Fruit fly (Drosophila melanogaster): Measurements from ENCODE around the gene CG12204.

Gene CG12204

DNA sequence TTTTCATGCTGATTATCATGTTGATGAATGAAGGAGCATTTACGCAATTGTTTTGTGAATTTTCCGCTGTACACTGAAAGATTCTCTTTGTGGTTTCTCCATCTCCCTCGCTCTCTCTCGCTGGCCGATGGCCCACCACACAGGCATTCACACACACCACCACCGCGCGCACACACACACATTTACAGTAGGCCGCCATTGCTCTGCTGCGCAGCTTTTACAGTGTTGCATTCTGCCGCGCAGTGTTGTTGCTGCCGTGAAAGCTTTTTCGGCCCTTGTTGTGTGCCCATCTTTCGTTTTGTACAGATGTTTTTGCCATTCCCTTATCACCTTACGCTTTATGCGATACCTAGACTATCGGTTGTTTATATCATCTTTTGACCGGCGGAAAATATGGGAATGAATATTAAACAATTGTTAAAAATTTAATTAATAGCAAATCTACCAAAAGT lies 2.6 kb upstream of the CG12204 start:
- no peak for TF ChIP-seq brk (GFP tag; optimal IDR thresholded peaks at IDR 0.05)
- peak; percentile 7 for TF ChIP-seq fru (GFP tag; optimal IDR thresholded peaks at IDR 0.05)
- no peak for TF ChIP-seq Rel (GFP tag; optimal IDR thresholded peaks at IDR 0.05)
- peak; percentile 67 for TF ChIP-seq Rel (tag; optimal IDR thresholded peaks at IDR 0.05)
- no peak for TF ChIP-seq sage (GFP tag; optimal IDR thresholded peaks at IDR 0.05)
- TF ChIP-seq Myc (optimal IDR thresholded peaks at IDR 0.05): no peak
- TF ChIP-seq Hr78 (GFP tag; optimal IDR thresholded peaks at IDR 0.05): no peak
- TF ChIP-seq h (GFP tag; optimal IDR thresholded peaks at IDR 0.05): peak; percentile 76
- TF ChIP-seq Hnf4 (GFP tag; optimal IDR thresholded peaks at IDR 0.05): peak; percentile 72
- no peak for TF ChIP-seq jim (GFP tag; optimal IDR thresholded peaks at IDR 0.05)
- TF ChIP-seq dsf (GFP tag; optimal IDR thresholded peaks at IDR 0.05; ENCODE audit: borderline replicate concordance): no peak
- peak in 1 of 2 experiments; percentile 52 for TF ChIP-seq dl (GFP tag; optimal IDR thresholded peaks at IDR 0.05; ENCODE audit: insufficient read depth in 1 of 2, partially characterized antibody in 2 of 2)
- peak; percentile 93 for TF ChIP-seq psq (GFP tag; optimal IDR thresholded peaks at IDR 0.05)
- TF ChIP-seq Abd-B (GFP tag; optimal IDR thresholded peaks at IDR 0.05): no peak
- peak; percentile 24 for TF ChIP-seq CG32264 (GFP tag; optimal IDR thresholded peaks at IDR 0.05)
- TF ChIP-seq lola (GFP tag; optimal IDR thresholded peaks at IDR 0.05): no peak
- no peak for TF ChIP-seq Dfd (GFP tag; optimal IDR thresholded peaks at IDR 0.05)
- peak; percentile 55 for TF ChIP-seq N (GFP tag; optimal IDR thresholded peaks at IDR 0.05)
- TF ChIP-seq tai (GFP tag; optimal IDR thresholded peaks at IDR 0.05): no peak
- TF ChIP-seq Sp1 (GFP tag; optimal IDR thresholded peaks at IDR 0.05): peak; percentile 26
- TF ChIP-seq sv (GFP tag; optimal IDR thresholded peaks at IDR 0.05): no peak
- TF ChIP-seq rgr (GFP tag; optimal IDR thresholded peaks at IDR 0.05): peak; percentile 55
- no peak for TF ChIP-seq ey (GFP tag; optimal IDR thresholded peaks at IDR 0.05)
- TF ChIP-seq CG9705 (GFP tag; optimal IDR thresholded peaks at IDR 0.05): peak; percentile 9
- TF ChIP-seq Jra (GFP tag; optimal IDR thresholded peaks at IDR 0.05): peak; percentile 16
- no peak for TF ChIP-seq CrebA (GFP tag; optimal IDR thresholded peaks at IDR 0.05; ENCODE audit: borderline replicate concordance)
- TF ChIP-seq Hr83 (GFP tag; optimal IDR thresholded peaks at IDR 0.05; ENCODE audit: poor library complexity, severe bottlenecking): peak; percentile 79
- TF ChIP-seq pan (optimal IDR thresholded peaks at IDR 0.05): no peak
- TF ChIP-seq foxo (GFP tag; optimal IDR thresholded peaks at IDR 0.05): peak in 1 of 2 experiments; percentile 45
- no peak for TF ChIP-seq usp (GFP tag; optimal IDR thresholded peaks at IDR 0.05)
- TF ChIP-seq Mio (GFP tag; optimal IDR thresholded peaks at IDR 0.05): no peak
- peak; percentile 19 for TF ChIP-seq HLH106 (tag; optimal IDR thresholded peaks at IDR 0.05)
- TF ChIP-seq Vsx2 (GFP tag; optimal IDR thresholded peaks at IDR 0.05; ENCODE audit: partially characterized antibody): no peak
- TF ChIP-seq Dif (GFP tag; optimal IDR thresholded peaks at IDR 0.05; ENCODE audit: partially characterized antibody): peak; percentile 51
- peak; percentile 7 for TF ChIP-seq OdsH (GFP tag; optimal IDR thresholded peaks at IDR 0.05)
- TF ChIP-seq woc (GFP tag; optimal IDR thresholded peaks at IDR 0.05): peak; percentile 46
- TF ChIP-seq dmrt93B (GFP tag; optimal IDR thresholded peaks at IDR 0.05): peak; percentile 10
- peak; percentile 58 for TF ChIP-seq br (GFP tag; optimal IDR thresholded peaks at IDR 0.05)
- no peak for TF ChIP-seq GATAd (GFP tag; optimal IDR thresholded peaks at IDR 0.05)

DNA sequence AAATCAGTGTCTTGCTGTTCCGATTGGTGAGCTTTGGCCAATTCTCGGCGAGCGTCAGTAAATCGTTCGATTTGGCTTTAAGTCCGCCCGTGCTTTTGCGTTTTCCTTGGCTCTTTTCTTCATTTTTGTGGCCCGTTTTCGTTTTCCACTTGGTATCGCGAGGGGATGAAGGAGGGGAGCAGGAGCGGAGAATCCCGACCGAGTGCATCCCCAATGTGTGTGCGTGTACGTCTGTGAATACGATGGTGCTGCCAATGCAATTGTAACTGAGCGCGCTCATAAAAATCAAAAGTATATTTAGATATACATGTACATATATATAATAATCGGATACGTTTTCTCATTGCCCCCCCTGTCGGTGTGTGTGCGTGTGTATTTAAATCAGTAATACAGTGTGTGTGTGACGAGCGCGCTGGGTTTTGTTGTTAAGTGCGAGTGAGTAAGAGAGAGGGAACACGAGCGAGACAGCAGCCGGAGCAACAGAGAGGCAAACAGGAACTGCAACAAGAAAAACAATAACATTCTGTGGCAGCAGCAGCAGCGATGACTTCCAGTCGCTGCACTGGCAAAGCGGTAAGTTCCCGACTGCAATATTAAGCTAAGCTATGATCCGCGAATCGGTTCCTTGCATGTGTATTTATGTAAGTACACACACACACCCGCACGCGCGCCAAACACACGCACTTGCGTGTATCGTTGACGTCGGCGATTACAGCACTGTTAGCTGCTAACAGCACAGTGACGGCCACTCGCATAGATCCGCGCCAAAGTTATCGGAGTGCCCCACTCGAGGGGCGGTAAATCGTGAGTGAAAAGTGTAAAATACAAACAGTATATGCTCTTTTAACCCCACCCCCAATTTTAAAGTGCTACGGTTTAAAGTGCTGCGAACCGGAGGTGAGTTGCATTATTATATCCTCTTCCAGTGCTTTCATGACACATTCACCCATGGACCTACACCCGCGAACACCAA lies 1.7 kb upstream of the CG12204 start:
- TF ChIP-seq sage (GFP tag; optimal IDR thresholded peaks at IDR 0.05): no peak
- TF ChIP-seq Jra (GFP tag; optimal IDR thresholded peaks at IDR 0.05): no peak
- TF ChIP-seq h (GFP tag; optimal IDR thresholded peaks at IDR 0.05): peak; percentile 18
- no peak for TF ChIP-seq CrebA (GFP tag; optimal IDR thresholded peaks at IDR 0.05; ENCODE audit: borderline replicate concordance)
- TF ChIP-seq CG9705 (GFP tag; optimal IDR thresholded peaks at IDR 0.05): no peak
- peak; percentile 47 for TF ChIP-seq br (GFP tag; optimal IDR thresholded peaks at IDR 0.05)
- TF ChIP-seq sv (GFP tag; optimal IDR thresholded peaks at IDR 0.05): peak; percentile 36
- TF ChIP-seq HLH106 (tag; optimal IDR thresholded peaks at IDR 0.05): peak; percentile 58
- no peak for TF ChIP-seq CG32264 (GFP tag; optimal IDR thresholded peaks at IDR 0.05)
- peak; percentile 41 for TF ChIP-seq rgr (GFP tag; optimal IDR thresholded peaks at IDR 0.05)
- TF ChIP-seq dl (GFP tag; optimal IDR thresholded peaks at IDR 0.05; ENCODE audit: insufficient read depth in 1 of 2, partially characterized antibody in 2 of 2): no peak
- TF ChIP-seq Hr78 (GFP tag; optimal IDR thresholded peaks at IDR 0.05): no peak
- TF ChIP-seq psq (GFP tag; optimal IDR thresholded peaks at IDR 0.05): no peak
- TF ChIP-seq jim (GFP tag; optimal IDR thresholded peaks at IDR 0.05): no peak
- TF ChIP-seq Sp1 (GFP tag; optimal IDR thresholded peaks at IDR 0.05): peak; percentile 30
- no peak for TF ChIP-seq lola (GFP tag; optimal IDR thresholded peaks at IDR 0.05)
- no peak for TF ChIP-seq Dfd (GFP tag; optimal IDR thresholded peaks at IDR 0.05)
- no peak for TF ChIP-seq Abd-B (GFP tag; optimal IDR thresholded peaks at IDR 0.05)
- TF ChIP-seq Myc (optimal IDR thresholded peaks at IDR 0.05): no peak
- TF ChIP-seq foxo (GFP tag; optimal IDR thresholded peaks at IDR 0.05): peak in 1 of 2 experiments; percentile 62
- TF ChIP-seq pan (optimal IDR thresholded peaks at IDR 0.05): no peak
- TF ChIP-seq Vsx2 (GFP tag; optimal IDR thresholded peaks at IDR 0.05; ENCODE audit: partially characterized antibody): no peak
- peak; percentile 36 for TF ChIP-seq Rel (GFP tag; optimal IDR thresholded peaks at IDR 0.05)
- TF ChIP-seq Rel (tag; optimal IDR thresholded peaks at IDR 0.05): peak; percentile 93
- TF ChIP-seq GATAd (GFP tag; optimal IDR thresholded peaks at IDR 0.05): no peak
- no peak for TF ChIP-seq Mio (GFP tag; optimal IDR thresholded peaks at IDR 0.05)
- no peak for TF ChIP-seq dsf (GFP tag; optimal IDR thresholded peaks at IDR 0.05; ENCODE audit: borderline replicate concordance)
- TF ChIP-seq ey (GFP tag; optimal IDR thresholded peaks at IDR 0.05): peak; percentile 54
- TF ChIP-seq Dif (GFP tag; optimal IDR thresholded peaks at IDR 0.05; ENCODE audit: partially characterized antibody): no peak
- no peak for TF ChIP-seq tai (GFP tag; optimal IDR thresholded peaks at IDR 0.05)
- peak; percentile 76 for TF ChIP-seq N (GFP tag; optimal IDR thresholded peaks at IDR 0.05)
- TF ChIP-seq OdsH (GFP tag; optimal IDR thresholded peaks at IDR 0.05): peak; percentile 26
- no peak for TF ChIP-seq usp (GFP tag; optimal IDR thresholded peaks at IDR 0.05)
- TF ChIP-seq fru (GFP tag; optimal IDR thresholded peaks at IDR 0.05): peak; percentile 65
- no peak for TF ChIP-seq brk (GFP tag; optimal IDR thresholded peaks at IDR 0.05)
- peak; percentile 28 for TF ChIP-seq woc (GFP tag; optimal IDR thresholded peaks at IDR 0.05)
- TF ChIP-seq Hr83 (GFP tag; optimal IDR thresholded peaks at IDR 0.05; ENCODE audit: poor library complexity, severe bottlenecking): no peak
- TF ChIP-seq dmrt93B (GFP tag; optimal IDR thresholded peaks at IDR 0.05): no peak
- no peak for TF ChIP-seq Hnf4 (GFP tag; optimal IDR thresholded peaks at IDR 0.05)
